Worm (Caenorhabditis elegans): ENCODE data around the gene F38B6.2.

DNA sequence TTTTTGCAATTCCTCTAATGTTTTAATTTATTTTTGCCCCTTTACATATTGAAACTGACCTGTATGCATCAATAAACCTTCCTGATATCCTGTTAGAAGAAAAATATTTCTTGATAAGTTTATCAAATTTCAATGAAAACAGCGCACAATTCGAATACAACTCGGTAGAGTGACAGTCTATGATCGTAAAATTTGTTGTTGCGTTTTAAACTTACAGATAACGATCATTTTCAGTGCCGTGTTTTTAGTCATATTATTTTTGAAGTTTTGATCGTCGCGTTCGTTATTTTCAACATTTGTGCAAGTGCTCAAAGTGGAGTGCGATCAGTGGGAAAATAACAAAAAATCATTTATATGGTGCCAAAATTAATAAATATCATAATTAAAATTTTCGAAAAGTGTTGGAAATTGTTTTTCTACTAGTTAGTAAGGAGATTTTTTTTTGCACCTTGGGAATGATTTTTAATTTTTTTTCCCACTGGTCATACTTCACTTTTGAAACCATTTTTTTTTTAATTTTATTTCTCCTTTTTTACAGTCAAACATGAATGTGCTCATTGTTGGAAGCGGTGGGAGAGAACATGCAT lies 23.9 kb upstream of the F38B6.2 start, which contains the start of gene F38B6.4:
- TF ChIP-seq R02D3.7 (tag; optimal IDR thresholded peaks at IDR 0.05) (no peak), ama-1 (optimal IDR thresholded peaks at IDR 0.05) (no peak), zag-1 (tag; optimal IDR thresholded peaks at IDR 0.05) (no peak), nhr-25 (tag; optimal IDR thresholded peaks at IDR 0.05) (no peak), fkh-10 (GFP tag; optimal IDR thresholded peaks at IDR 0.05) (no peak), elt-3 (tag; optimal IDR thresholded peaks at IDR 0.05) (no peak), unc-39 (tag; optimal IDR thresholded peaks at IDR 0.05) (no peak), daf-12 (tag; optimal IDR thresholded peaks at IDR 0.05) (no peak), snpc-4 (tag; optimal IDR thresholded peaks at IDR 0.05) (no peak)

Measured in whole organism, L3 larva.